Worm (Caenorhabditis elegans): ENCODE results near the gene F13B6.1.
A peak's percentile ranks its signal among the peaks of the same experiment; 100 is the strongest.

The F13B6.1 gene

DNA sequence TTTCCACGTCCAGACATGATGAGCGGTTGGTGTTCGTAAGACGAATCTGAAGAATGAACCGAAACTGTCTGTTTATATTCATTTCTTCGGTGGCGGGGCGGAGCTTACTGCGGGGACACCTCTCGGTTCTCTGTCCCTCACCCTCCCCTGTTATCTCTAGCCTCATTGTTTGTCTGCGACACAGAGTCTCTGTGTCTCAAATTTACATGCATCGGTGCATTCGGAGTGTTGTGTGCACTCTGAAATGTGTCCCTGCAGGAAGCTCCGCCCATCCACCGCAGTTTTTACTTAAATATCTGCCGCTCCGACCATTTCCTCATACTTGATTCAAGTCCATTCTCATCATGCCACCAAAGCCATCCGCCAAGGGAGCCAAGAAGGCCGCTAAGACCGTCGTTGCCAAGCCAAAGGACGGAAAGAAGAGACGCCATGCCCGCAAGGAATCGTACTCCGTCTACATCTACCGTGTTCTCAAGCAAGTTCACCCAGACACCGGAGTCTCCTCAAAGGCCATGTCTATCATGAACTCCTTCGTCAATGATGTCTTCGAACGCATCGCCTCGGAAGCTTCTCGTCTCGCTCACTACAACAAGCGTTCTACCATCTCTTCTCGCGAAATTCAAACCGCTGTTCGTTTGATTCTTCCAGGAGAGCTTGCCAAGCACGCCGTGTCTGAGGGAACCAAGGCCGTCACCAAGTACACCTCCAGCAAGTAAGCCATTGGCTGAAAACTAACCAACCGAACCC, 30.0 kb downstream of the F13B6.1 start, which contains the start of the genes his-61 and his-62 (continued):
- TF ChIP-seq K11D2.4 (GFP tag; IDR thresholded peaks at IDR 0.05), result no peak
- no peak for TF ChIP-seq nhr-120 (GFP tag; IDR thresholded peaks at IDR 0.05)
- no peak for TF ChIP-seq zim-3 (tag; optimal IDR thresholded peaks at IDR 0.05)
- TF ChIP-seq egl-44 (GFP tag; IDR thresholded peaks at IDR 0.05), result 0 out of 2 replicates have a peak, but pooled peaks have one; percentile 58
- TF ChIP-seq snpc-1.3 (tag; optimal IDR thresholded peaks at IDR 0.05; ENCODE audit: insufficient read depth), result no peak
- TF ChIP-seq cebp-1 (GFP tag; IDR thresholded peaks at IDR 0.05), result no peak
- TF ChIP-seq cebp-1 (tag; optimal IDR thresholded peaks at IDR 0.05), result peak; percentile 6
- TF ChIP-seq ceh-27 (GFP tag; optimal IDR thresholded peaks at IDR 0.05), result no peak
- TF ChIP-seq T26A5.8 (tag; optimal IDR thresholded peaks at IDR 0.05), result no peak
- no peak for TF ChIP-seq dpl-1 (GFP tag; optimal IDR thresholded peaks at IDR 0.05)
- no peak for TF ChIP-seq bed-2 (GFP tag; IDR thresholded peaks at IDR 0.05)
- TF ChIP-seq tbx-9 (tag; optimal IDR thresholded peaks at IDR 0.05; ENCODE audit: borderline replicate concordance), result no peak
- TF ChIP-seq akir-1 (GFP tag; optimal IDR thresholded peaks at IDR 0.05), result no peak
- TF ChIP-seq F23B12.7 (tag; optimal IDR thresholded peaks at IDR 0.05; ENCODE audit: insufficient read depth), result no peak
- no peak for TF ChIP-seq ccch-3 (GFP tag; optimal IDR thresholded peaks at IDR 0.05)
- TF ChIP-seq D2030.7 (GFP tag; IDR thresholded peaks at IDR 0.05), result peak; percentile 68
- no peak for TF ChIP-seq sdz-38 (tag; optimal IDR thresholded peaks at IDR 0.05)
- no peak for TF ChIP-seq him-1 (tag; optimal IDR thresholded peaks at IDR 0.05)
- no peak for TF ChIP-seq repo-1 (tag; optimal IDR thresholded peaks at IDR 0.05)
- peak; percentile 10; the same call in 1 of the 2 replicates for TF ChIP-seq F33H1.4 (GFP tag; IDR thresholded peaks at IDR 0.05)
- peak; percentile 15; the same call in 1 of the 2 replicates for TF ChIP-seq hsf-1 (GFP tag; IDR thresholded peaks at IDR 0.05)
- no peak for TF ChIP-seq lsy-27 (tag; optimal IDR thresholded peaks at IDR 0.05; ENCODE audit: borderline replicate concordance, insufficient read depth)
- no peak for TF ChIP-seq nfya-1 (tag; optimal IDR thresholded peaks at IDR 0.05; ENCODE audit: borderline replicate concordance, insufficient read depth)
- TF ChIP-seq zfh-2 (GFP tag; conservative IDR thresholded peaks at IDR 0.05), result no peak
- TF ChIP-seq ceh-79 (tag; optimal IDR thresholded peaks at IDR 0.05), result no peak
- no peak for TF ChIP-seq F37B4.10 (GFP tag; IDR thresholded peaks at IDR 0.05)
- no peak for TF ChIP-seq hmg-20 (GFP tag; IDR thresholded peaks at IDR 0.05)
- no peak for TF ChIP-seq snpc-1.1 (tag; optimal IDR thresholded peaks at IDR 0.05; ENCODE audit: insufficient read depth)
- no peak for TF ChIP-seq egl-18 (GFP tag; IDR thresholded peaks at IDR 0.05)
- no peak for TF ChIP-seq lin-35 (GFP tag; optimal IDR thresholded peaks at IDR 0.05)
- peak; percentile 39 for TF ChIP-seq ZK185.1 (tag; optimal IDR thresholded peaks at IDR 0.05; ENCODE audit: poor library complexity, severe bottlenecking)
- TF ChIP-seq aptf-2 (GFP tag; conservative IDR thresholded peaks at IDR 0.05), result peak; percentile 87
- TF ChIP-seq unc-130 (GFP tag; optimal IDR thresholded peaks at IDR 0.05), result no peak
- 0 out of 2 replicates have a peak, but pooled peaks have one; percentile 38 for TF ChIP-seq madf-6 (GFP tag; IDR thresholded peaks at IDR 0.05)
- no peak for TF ChIP-seq nhr-179 (tag; optimal IDR thresholded peaks at IDR 0.05)
- no peak for TF ChIP-seq B0019.2 (GFP tag; conservative IDR thresholded peaks at IDR 0.05)
- TF ChIP-seq hlh-12 (tag; optimal IDR thresholded peaks at IDR 0.05), result no peak
- TF ChIP-seq C06A6.2 (GFP tag; conservative IDR thresholded peaks at IDR 0.05), result no peak
- TF ChIP-seq Y56A3A.18 (GFP tag; IDR thresholded peaks at IDR 0.05), result no peak
- peak; percentile 43 for TF ChIP-seq lsl-1 (GFP tag; optimal IDR thresholded peaks at IDR 0.05)
- TF ChIP-seq lir-1 (GFP tag; conservative IDR thresholded peaks at IDR 0.05), result no peak
- TF ChIP-seq let-607 (tag; optimal IDR thresholded peaks at IDR 0.05), result no peak
- TF ChIP-seq B0035.1 (tag; optimal IDR thresholded peaks at IDR 0.05), result no peak
- TF ChIP-seq pha-4 (tag; optimal IDR thresholded peaks at IDR 0.05), result no peak
- TF ChIP-seq hlh-26 (GFP tag; conservative IDR thresholded peaks at IDR 0.05), result no peak
- TF ChIP-seq tlf-1 (GFP tag; optimal IDR thresholded peaks at IDR 0.05), result peak; percentile 23

All from whole organism, young adult.